Worm (Caenorhabditis elegans) whole organism, L4 larva: ENCODE results near the gene clic-1.

Source experiments
- F37D6.2 ChIP-seq: sonication (generic microtip); optimal IDR thresholded peaks from 2 replicates; lab custom pipeline; 2016; ENCODE audit warnings: mild to moderate bottlenecking, missing genetic modification characterization, missing compliant biosample characterization
- T20F7.1 ChIP-seq: fragments of 200-800 bp; sonication (Bioruptor generic); optimal IDR thresholded peaks from 2 replicates; lab custom pipeline; 2018; ENCODE audit warnings: mild to moderate bottlenecking, missing genetic modification characterization, missing compliant biosample characterization
- Y48G9A.11 ChIP-seq: fragments of 200-800 bp; sonication (Bioruptor generic); IDR thresholded peaks from 2 replicates; pipeline ENCODE4 v1.3.6; 2022; ENCODE audit warnings: missing genetic modification reagents, missing genetic modification characterization, missing compliant biosample characterization
- Y5F2A.4 ChIP-seq: fragments of 200-800 bp; sonication (Bioruptor generic); optimal IDR thresholded peaks from 2 replicates; lab custom pipeline; 2018; ENCODE audit warnings: mild to moderate bottlenecking, missing genetic modification characterization, missing compliant biosample characterization
- aha-1 ChIP-seq: fragments of 150-350 bp; peaks from one replicate; lab custom pipeline; 2014; ENCODE audit warnings: missing biosample characterization, missing genetic modification characterization
- arid-1 ChIP-seq: fragments of 200-800 bp; sonication (Bioruptor generic); conservative IDR thresholded peaks from 2 replicates; pipeline ENCODE4 v1.3.6; 2022; ENCODE audit warnings: missing genetic modification reagents, missing genetic modification characterization, missing compliant biosample characterization
- ces-1 ChIP-seq: fragments of 150-350 bp; sonication (generic microtip); optimal IDR thresholded peaks from 4 replicates; lab custom pipeline; 2014; ENCODE audit warnings: missing biosample characterization, missing genetic modification reagents, missing genetic modification characterization
- cey-2 ChIP-seq: sonication (generic microtip); optimal IDR thresholded peaks from 3 replicates; lab custom pipeline; 2017; ENCODE audit warnings: missing genetic modification characterization, mild to moderate bottlenecking, missing compliant biosample characterization, antibody characterized with exemption, borderline replicate concordance; ENCODE audit not compliant: insufficient read depth
- dmd-6 ChIP-seq: fragments of 200-800 bp; sonication (Bioruptor generic); IDR thresholded peaks from 2 replicates; pipeline ENCODE4 v1.3.6; 2022; ENCODE audit warnings: missing genetic modification reagents, missing genetic modification characterization, missing compliant biosample characterization
- duxl-1 ChIP-seq: sonication (generic microtip); optimal IDR thresholded peaks from 2 replicates; lab custom pipeline; 2016; ENCODE audit warnings: mild to moderate bottlenecking, missing genetic modification characterization, moderate library complexity, missing compliant biosample characterization; ENCODE audit not compliant: poor library complexity
- dve-1 ChIP-seq: sonication (generic microtip); optimal IDR thresholded peaks from 2 replicates; lab custom pipeline; 2017; ENCODE audit warnings: antibody characterized with exemption, mild to moderate bottlenecking, missing genetic modification characterization, missing compliant biosample characterization; ENCODE audit not compliant: insufficient read depth
- egl-27 ChIP-seq: sonication (generic microtip); optimal IDR thresholded peaks from 3 replicates; lab custom pipeline; 2017; ENCODE audit warnings: missing biosample characterization, missing genetic modification reagents, missing genetic modification characterization
- fos-1 ChIP-seq: fragments of 150-350 bp; optimal IDR thresholded peaks from 2 replicates; lab custom pipeline; 2014; ENCODE audit warnings: missing biosample characterization, missing genetic modification characterization
- gei-8 ChIP-seq: fragments of 200-800 bp; sonication (Bioruptor generic); optimal IDR thresholded peaks from 2 replicates; lab custom pipeline; 2018; ENCODE audit warnings: mild to moderate bottlenecking, missing genetic modification characterization, missing compliant biosample characterization
- hif-1 ChIP-seq, 2 experiments: sonication (generic microtip); optimal IDR thresholded peaks; 2 replicates each; lab custom pipeline; 2016 to 2017; ENCODE audit warnings: missing compliant biosample characterization in 2 of 2, missing genetic modification characterization in 2 of 2, missing genetic modification reagents in 2 of 2, missing genotype in 2 of 2, mild to moderate bottlenecking in 1 of 2
- hlh-11 ChIP-seq: fragments of 200-800 bp; sonication (Bioruptor generic); optimal IDR thresholded peaks from 2 replicates; lab custom pipeline; 2018; ENCODE audit warnings: mild to moderate bottlenecking, missing genetic modification characterization, missing compliant biosample characterization
- hlh-30 ChIP-seq: sonication (generic microtip); optimal IDR thresholded peaks from 2 replicates; lab custom pipeline; 2017; ENCODE audit warnings: antibody characterized with exemption, mild to moderate bottlenecking, missing genetic modification characterization, missing compliant biosample characterization; ENCODE audit not compliant: insufficient read depth
- jun-1 ChIP-seq: fragments of 150-350 bp; optimal IDR thresholded peaks from 2 replicates; lab custom pipeline; 2014; ENCODE audit warnings: missing biosample characterization, missing genetic modification reagents, missing genetic modification characterization
- lin-1 ChIP-seq: fragments of 200-800 bp; sonication (Bioruptor generic); IDR thresholded peaks from 2 replicates; pipeline ENCODE4 v1.3.6; 2022; ENCODE audit warnings: missing genetic modification reagents, missing genetic modification characterization, missing compliant biosample characterization
- mes-2 ChIP-seq: sonication (generic microtip); optimal IDR thresholded peaks from 2 replicates; lab custom pipeline; 2016; ENCODE audit warnings: missing genotype, mild to moderate bottlenecking, missing genetic modification characterization, missing compliant biosample characterization; ENCODE audit not compliant: poor library complexity, severe bottlenecking
- nhr-25 ChIP-seq: sonication (generic microtip); optimal IDR thresholded peaks from 2 replicates; lab custom pipeline; 2017; ENCODE audit warnings: missing genetic modification characterization, mild to moderate bottlenecking, missing compliant biosample characterization, antibody characterized with exemption, moderate library complexity, borderline replicate concordance; ENCODE audit not compliant: insufficient read depth
- php-3 ChIP-seq: fragments of 200-800 bp; sonication (Bioruptor generic); IDR thresholded peaks from 2 replicates; pipeline ENCODE4 v1.3.6; 2022; ENCODE audit warnings: missing genetic modification reagents, missing genetic modification characterization, missing compliant biosample characterization
- saeg-2 ChIP-seq: fragments of 200-800 bp; sonication (Bioruptor generic); IDR thresholded peaks from 2 replicates; pipeline ENCODE4 v1.3.6; 2022; ENCODE audit warnings: missing genetic modification reagents, missing genetic modification characterization, missing compliant biosample characterization
- snpc-1.2 ChIP-seq: fragments of 200-800 bp; sonication (Bioruptor generic); IDR thresholded peaks from 2 replicates; pipeline ENCODE4 v1.3.6; 2022; ENCODE audit warnings: missing genetic modification reagents, missing genetic modification characterization, missing compliant biosample characterization
- tra-1 ChIP-seq: fragments of 200-800 bp; sonication (Bioruptor generic); IDR thresholded peaks from 2 replicates; pipeline ENCODE4 v1.3.6; 2022; ENCODE audit warnings: missing genetic modification reagents, missing genetic modification characterization, missing compliant biosample characterization
- unc-62 ChIP-seq, 3 experiments: fragments of 150-350 bp in 1 of 3; sonication (generic microtip); optimal IDR thresholded peaks in 2 of 3; peaks in 1 of 3; 1 replicate in 1 of 3; 2 replicates in 2 of 3; lab custom pipeline; 2014 to 2017; ENCODE audit warnings: missing biosample characterization in 3 of 3, missing genetic modification characterization in 3 of 3, missing genetic modification reagents in 3 of 3, missing genotype in 1 of 3
- vab-7 ChIP-seq: fragments of 200-800 bp; sonication (Bioruptor generic); IDR thresholded peaks from 2 replicates; pipeline ENCODE4 v1.3.6; 2022; ENCODE audit warnings: missing genetic modification reagents, missing genetic modification characterization, missing compliant biosample characterization
- zag-1 ChIP-seq: fragments of 150-350 bp; optimal IDR thresholded peaks from 2 replicates; lab custom pipeline; 2014; ENCODE audit warnings: missing biosample characterization, missing genetic modification characterization
- zfp-3 ChIP-seq: fragments of 200-800 bp; sonication (Bioruptor generic); conservative IDR thresholded peaks from 2 replicates; pipeline ENCODE4 v1.3.6; 2022; ENCODE audit warnings: missing genetic modification reagents, missing genetic modification characterization, missing compliant biosample characterization
- ztf-11 ChIP-seq: fragments of 150-350 bp; optimal IDR thresholded peaks from 2 replicates; lab custom pipeline; 2014; ENCODE audit warnings: missing biosample characterization, missing genetic modification characterization

Gene clic-1

ce11 chrV:7744068-7744467 lies 9.4 kb upstream of the clic-1 start (continued):
- TF ChIP-seq mes-2 (tag; lab: Kevin White, UChicago) (peak; percentile 29), ces-1 (no peak), php-3 (GFP tag; lab: Robert Waterston, UW) (peak; percentile 93), gei-8 (peak; percentile 33), arid-1 (GFP tag; lab: Robert Waterston, UW) (no peak), unc-62 (GFP tag; optimal IDR thresholded peaks at IDR 0.05 in 1 of 2; lab: Kevin White, UChicago) (peak in 1 of 2 experiments; percentile 96), unc-62 (tag; optimal IDR thresholded peaks at IDR 0.05; lab: Kevin White, UChicago) (no peak), duxl-1 (tag; lab: Kevin White, UChicago) (peak; percentile 15), hif-1 (tag; optimal IDR thresholded peaks at IDR 0.05; lab: Kevin White, UChicago) (peak in 1 of 2 experiments; percentile 12), ztf-11 (tag; lab: Kevin White, UChicago) (no peak)

- TF ChIP-seq hlh-11 (tag; lab: Kevin White, UChicago) = peak; percentile 13
- no peak for TF ChIP-seq snpc-1.2 (GFP tag; lab: Robert Waterston, UW)
- peak; percentile 85 for TF ChIP-seq tra-1 (GFP tag; lab: Robert Waterston, UW)
- peak; percentile 30 for TF ChIP-seq dve-1 (tag; lab: Kevin White, UChicago)
- no peak for TF ChIP-seq zag-1
- TF ChIP-seq aha-1 (tag; lab: Kevin White, UChicago) = no peak
- no peak for TF ChIP-seq jun-1
- peak; percentile 83 for TF ChIP-seq dmd-6 (GFP tag; lab: Robert Waterston, UW)
Measured at ce11 chrV:7742485-7742959, 7.8 kb upstream of the clic-1 start, which contains the start of gene fbxl-5. TSS of gene fbxl-5 (plus strand) at chrV:7742909.

ce11 chrV:7741918-7742317 lies 7.2 kb upstream of the clic-1 start:
- no peak for TF ChIP-seq cey-2 (tag; lab: Kevin White, UChicago)
- no peak for TF ChIP-seq vab-7
- no peak for TF ChIP-seq egl-27 (tag; lab: Kevin White, UChicago)
- TF ChIP-seq Y5F2A.4 (GFP tag; lab: Kevin White, UChicago) = no peak
- no peak for TF ChIP-seq Y48G9A.11 (GFP tag; lab: Robert Waterston, UW)
- TF ChIP-seq saeg-2 = no peak
- TF ChIP-seq tra-1 (GFP tag; lab: Robert Waterston, UW) = no peak
- TF ChIP-seq lin-1 (GFP tag; lab: Robert Waterston, UW) = no peak
- TF ChIP-seq T20F7.1 (GFP tag; lab: Kevin White, UChicago) = no peak
- no peak for TF ChIP-seq hlh-30 (tag; lab: Kevin White, UChicago)
- no peak for TF ChIP-seq fos-1 (tag; lab: Kevin White, UChicago)
- no peak for TF ChIP-seq zfp-3

ce11 chrV:7739949-7740348 lies 5.2 kb upstream of the clic-1 start:
- TF ChIP-seq nhr-25 (tag; lab: Kevin White, UChicago) (peak; percentile 13), unc-62 (GFP tag; optimal IDR thresholded peaks at IDR 0.05 in 1 of 2; lab: Kevin White, UChicago) (peak in 1 of 2 experiments; percentile 91), unc-62 (tag; optimal IDR thresholded peaks at IDR 0.05; lab: Kevin White, UChicago) (no peak), F37D6.2 (tag; lab: Kevin White, UChicago) (no peak)

- TF ChIP-seq aha-1 (tag; lab: Kevin White, UChicago) = peak; percentile 80
- TF ChIP-seq Y5F2A.4 (GFP tag; lab: Kevin White, UChicago) = no peak
Measured at ce11 chrV:7737710-7738109, 3.0 kb upstream of the clic-1 start, which contains the start of gene srr-9. TSS of gene srr-9 (plus strand) at chrV:7738010.
